Worm (Caenorhabditis elegans): Measurements from ENCODE around the gene odr-1.
A peak's percentile ranks its signal among the peaks of the same experiment; 100 is the strongest.

The odr-1 gene

DNA sequence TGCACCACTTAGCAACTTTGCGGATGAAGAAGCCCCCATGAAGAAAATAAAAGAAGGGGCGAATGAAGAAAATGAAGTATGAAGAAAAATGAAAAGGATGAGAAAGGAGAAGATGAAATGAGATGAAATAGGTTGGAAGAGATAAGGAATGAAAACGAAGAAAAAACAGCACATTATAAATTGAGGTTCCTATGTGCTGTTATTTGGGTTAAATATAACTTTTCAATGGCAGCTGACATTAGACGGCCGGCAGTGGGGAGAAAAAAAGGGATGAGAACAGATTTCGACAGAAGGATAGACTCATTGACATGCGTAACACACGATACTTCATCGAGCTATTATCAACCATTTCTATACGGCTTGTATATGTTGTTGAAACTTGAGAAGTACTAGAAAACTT lies 11.2 kb upstream of the odr-1 start:
- no peak for TF ChIP-seq F37D6.2 (tag; optimal IDR thresholded peaks at IDR 0.05)
- TF ChIP-seq set-16 (GFP tag; IDR thresholded peaks at IDR 0.05): no peak
- no peak for TF ChIP-seq dmd-8 (GFP tag; IDR thresholded peaks at IDR 0.05)
- TF ChIP-seq nhr-41 (GFP tag; IDR thresholded peaks at IDR 0.05): no peak
- TF ChIP-seq nhr-237 (tag; optimal IDR thresholded peaks at IDR 0.05): no peak
- no peak for TF ChIP-seq tag-97 (GFP tag; IDR thresholded peaks at IDR 0.05)
- TF ChIP-seq lim-7 (GFP tag; IDR thresholded peaks at IDR 0.05): no peak
- no peak for TF ChIP-seq nhr-42 (GFP tag; IDR thresholded peaks at IDR 0.05)
- no peak for TF ChIP-seq nhr-6 (tag; optimal IDR thresholded peaks at IDR 0.05)
- TF ChIP-seq lin-13 (GFP tag; optimal IDR thresholded peaks at IDR 0.05): no peak
- no peak for TF ChIP-seq nhr-77 (tag; optimal IDR thresholded peaks at IDR 0.05)

- TF ChIP-seq ctbp-1 (GFP tag; IDR thresholded peaks at IDR 0.05) (0 out of 2 replicates have a peak, but pooled peaks have one; percentile 29), tra-1 (GFP tag; IDR thresholded peaks at IDR 0.05) (peak; percentile 45; the same call in 1 of the 2 replicates), hlh-11 (tag; optimal IDR thresholded peaks at IDR 0.05) (peak; percentile 64), set-16 (GFP tag; IDR thresholded peaks at IDR 0.05) (peak; percentile 17; the same call in 1 of the 2 replicates), ceh-32 (tag; optimal IDR thresholded peaks at IDR 0.05; ENCODE audit: poor library complexity) (no peak)
Observed at ce11 chrX:13558667-13559066, 7.9 kb upstream of the odr-1 start.

ce11 chrX:13556066-13556465 lies 5.3 kb upstream of the odr-1 start, which contains the start of gene glb-20:
glb-20 (minus strand) TSS chrX:13556166.
- TF ChIP-seq rbr-2 (tag; optimal IDR thresholded peaks at IDR 0.05) (no peak), snpc-1.2 (GFP tag; IDR thresholded peaks at IDR 0.05) (no peak), pqm-1 (tag; optimal IDR thresholded peaks at IDR 0.05) (no peak), nhr-42 (GFP tag; IDR thresholded peaks at IDR 0.05) (no peak), cey-2 (tag; optimal IDR thresholded peaks at IDR 0.05; ENCODE audit: borderline replicate concordance, insufficient read depth) (no peak), ctbp-1 (GFP tag; IDR thresholded peaks at IDR 0.05) (no peak), ceh-32 (tag; optimal IDR thresholded peaks at IDR 0.05; ENCODE audit: poor library complexity) (no peak), ztf-11 (tag; optimal IDR thresholded peaks at IDR 0.05) (no peak), lsy-2 (tag; optimal IDR thresholded peaks at IDR 0.05) (no peak), nhr-111 (GFP tag; optimal IDR thresholded peaks at IDR 0.05) (no peak), snpc-4 (tag; optimal IDR thresholded peaks at IDR 0.05) (no peak), daf-16 (GFP tag; optimal IDR thresholded peaks at IDR 0.05) (no peak), daf-16 (tag; optimal IDR thresholded peaks at IDR 0.05) (no peak), skn-1 (tag; optimal IDR thresholded peaks at IDR 0.05) (no peak), nhr-48 (tag; optimal IDR thresholded peaks at IDR 0.05) (no peak), zfp-2 (tag; optimal IDR thresholded peaks at IDR 0.05) (no peak), T20F7.1 (GFP tag; optimal IDR thresholded peaks at IDR 0.05) (no peak), unc-39 (tag; optimal IDR thresholded peaks at IDR 0.05) (no peak), gei-8 (GFP tag; optimal IDR thresholded peaks at IDR 0.05) (no peak)

- TF ChIP-seq zip-2 (tag; optimal IDR thresholded peaks at IDR 0.05): no peak
- no peak for TF ChIP-seq mdl-1 (tag; optimal IDR thresholded peaks at IDR 0.05)
- no peak for TF ChIP-seq ceh-62 (tag; optimal IDR thresholded peaks at IDR 0.05)
- no peak for TF ChIP-seq T26A8.4 (GFP tag; IDR thresholded peaks at IDR 0.05)
- no peak for TF ChIP-seq dmd-8 (GFP tag; IDR thresholded peaks at IDR 0.05)
- no peak for TF ChIP-seq madf-9 (GFP tag; conservative IDR thresholded peaks at IDR 0.05)
- TF ChIP-seq egl-27 (tag; optimal IDR thresholded peaks at IDR 0.05): no peak
- TF ChIP-seq nhr-11 (tag; optimal IDR thresholded peaks at IDR 0.05): peak; percentile 50
- no peak for TF ChIP-seq lin-15B (tag; optimal IDR thresholded peaks at IDR 0.05)
- TF ChIP-seq nhr-41 (GFP tag; IDR thresholded peaks at IDR 0.05): no peak
- TF ChIP-seq unc-39 (tag; optimal IDR thresholded peaks at IDR 0.05): no peak
- no peak for TF ChIP-seq zfp-3 (GFP tag; conservative IDR thresholded peaks at IDR 0.05)
- no peak for TF ChIP-seq D1046.2 (GFP tag; IDR thresholded peaks at IDR 0.05)
- TF ChIP-seq nhr-25 (tag; optimal IDR thresholded peaks at IDR 0.05; ENCODE audit: borderline replicate concordance, insufficient read depth): no peak
- TF ChIP-seq nhr-42 (GFP tag; IDR thresholded peaks at IDR 0.05): no peak
- no peak for TF ChIP-seq lin-38 (GFP tag; IDR thresholded peaks at IDR 0.05)
- TF ChIP-seq unc-62 (GFP tag; optimal IDR thresholded peaks at IDR 0.05 in 1 of 2): peak in 1 of 2 experiments; percentile 89
- no peak for TF ChIP-seq unc-62 (tag; optimal IDR thresholded peaks at IDR 0.05)
- TF ChIP-seq Y5F2A.4 (GFP tag; optimal IDR thresholded peaks at IDR 0.05): no peak
Observed at ce11 chrX:13555098-13555497, 4.3 kb upstream of the odr-1 start.

All from whole organism, L4 larva.